Worm (Caenorhabditis elegans) whole organism, early embryonic: Measurements from ENCODE around the gene B0212.3.

ENCODE experiments used
- B0310.2 ChIP-seq: sonication (generic microtip); optimal IDR thresholded peaks from 2 replicates; lab custom pipeline; 2016; ENCODE audit warnings: mild to moderate bottlenecking, missing genetic modification characterization, missing compliant biosample characterization
- F13C5.2 ChIP-seq: sonication (generic microtip); optimal IDR thresholded peaks from 2 replicates; lab custom pipeline; 2017; ENCODE audit warnings: mild to moderate bottlenecking, missing genetic modification characterization, inconsistent platforms, missing compliant biosample characterization
- aly-1 ChIP-seq: sonication (generic microtip); optimal IDR thresholded peaks from 2 replicates; lab custom pipeline; 2016; ENCODE audit warnings: missing genetic modification characterization, missing compliant biosample characterization
- ama-1 ChIP-seq: fragments of 150-350 bp; optimal IDR thresholded peaks from 2 replicates; lab custom pipeline; 2014
- ceh-13 ChIP-seq: fragments of 200-800 bp; sonication (Bioruptor generic); optimal IDR thresholded peaks from 2 replicates; lab custom pipeline; 2018; ENCODE audit warnings: mild to moderate bottlenecking, missing genetic modification characterization, missing compliant biosample characterization
- ceh-36 ChIP-seq: sonication (generic microtip); optimal IDR thresholded peaks from 2 replicates; lab custom pipeline; 2016; ENCODE audit warnings: missing genetic modification characterization, inconsistent platforms, missing compliant biosample characterization
- ets-7 ChIP-seq: sonication (generic microtip); optimal IDR thresholded peaks from 2 replicates; lab custom pipeline; 2016; ENCODE audit warnings: missing genotype, missing genetic modification characterization, missing compliant biosample characterization
- flt-1 ChIP-seq: fragments of 200-800 bp; sonication (Bioruptor generic); IDR thresholded peaks from 2 replicates; pipeline ENCODE4 v1.3.6; 2022; ENCODE audit warnings: missing genetic modification characterization, missing compliant biosample characterization
- hmbx-1 ChIP-seq: sonication (generic microtip); optimal IDR thresholded peaks from 2 replicates; lab custom pipeline; 2016; ENCODE audit warnings: mild to moderate bottlenecking, missing genetic modification characterization, missing compliant biosample characterization
- hmg-4 ChIP-seq: fragments of 200-800 bp; sonication (Bioruptor generic); optimal IDR thresholded peaks from 2 replicates; lab custom pipeline; 2018; ENCODE audit warnings: mild to moderate bottlenecking, missing genetic modification characterization, missing compliant biosample characterization
- hnd-1 ChIP-seq: sonication (generic microtip); optimal IDR thresholded peaks from 2 replicates; lab custom pipeline; 2016; ENCODE audit warnings: missing genetic modification characterization, missing compliant biosample characterization
- pes-1 ChIP-seq: fragments of 200-800 bp; sonication (Bioruptor generic); IDR thresholded peaks from 2 replicates; pipeline ENCODE4 v1.3.6; 2022; ENCODE audit warnings: missing genetic modification reagents, missing genetic modification characterization, missing compliant biosample characterization
- scrt-1 ChIP-seq: fragments of 200-800 bp; sonication (Bioruptor generic); IDR thresholded peaks from 2 replicates; pipeline ENCODE4 v1.3.6; 2022; ENCODE audit warnings: missing genetic modification characterization, missing compliant biosample characterization
- sea-1 ChIP-seq: fragments of 200-800 bp; sonication (Bioruptor generic); conservative IDR thresholded peaks from 2 replicates; pipeline ENCODE4 v1.3.6; 2022; ENCODE audit warnings: missing genetic modification characterization, missing compliant biosample characterization
- tbx-11 ChIP-seq: fragments of 200-800 bp; sonication (Bioruptor generic); IDR thresholded peaks from 2 replicates; pipeline ENCODE4 v1.3.6; 2022; ENCODE audit warnings: missing genetic modification characterization, missing compliant biosample characterization
- tbx-37 ChIP-seq: fragments of 200-800 bp; sonication (Bioruptor generic); conservative IDR thresholded peaks from 2 replicates; pipeline ENCODE4 v1.3.6; 2022; ENCODE audit warnings: missing genetic modification reagents, missing genetic modification characterization, missing compliant biosample characterization
- tra-4 ChIP-seq: sonication (generic microtip); optimal IDR thresholded peaks from 2 replicates; lab custom pipeline; 2017; ENCODE audit warnings: missing genetic modification characterization, missing compliant biosample characterization

B0212.3 gene

ce11 chrIV:3552933-3553332, 13.0 kb downstream of the B0212.3 start:
- TF ChIP-seq ceh-13 (GFP tag; lab: Kevin White, UChicago) (no peak), tra-4 (tag; lab: Kevin White, UChicago) (no peak), tbx-11 (GFP tag; lab: Robert Waterston, UW) (no peak), flt-1 (GFP tag; lab: Robert Waterston, UW) (no peak), hmbx-1 (no peak), ets-7 (tag; lab: Kevin White, UChicago) (no peak)

- TF ChIP-seq ets-7 (tag; lab: Kevin White, UChicago) (no peak), tra-4 (tag; lab: Kevin White, UChicago) (no peak), hmbx-1 (no peak), tbx-11 (GFP tag; lab: Robert Waterston, UW) (no peak), scrt-1 (GFP tag; lab: Robert Waterston, UW) (no peak), ama-1 (lab: Kevin White, UChicago) (no peak), hmg-4 (no peak), ceh-36 (tag; lab: Kevin White, UChicago) (no peak), B0310.2 (tag; lab: Kevin White, UChicago) (no peak), hnd-1 (tag; lab: Kevin White, UChicago) (no peak), pes-1 (no peak), flt-1 (GFP tag; lab: Robert Waterston, UW) (no peak), tbx-37 (GFP tag; lab: Robert Waterston, UW) (no peak), F13C5.2 (tag; lab: Kevin White, UChicago) (no peak)
Measured at ce11 chrIV:3557331-3557730, 17.4 kb downstream of the B0212.3 start, which contains the start of gene osm-9. TSS of gene osm-9 (minus strand) at chrIV:3557431.

- no peak for TF ChIP-seq hmg-4
- TF ChIP-seq sea-1 (GFP tag; lab: Robert Waterston, UW), result no peak
- TF ChIP-seq tbx-11 (GFP tag; lab: Robert Waterston, UW), result no peak
- TF ChIP-seq hnd-1 (tag; lab: Kevin White, UChicago), result no peak
- no peak for TF ChIP-seq pes-1
- TF ChIP-seq ceh-36 (tag; lab: Kevin White, UChicago), result no peak
Measured at ce11 chrIV:3559201-3559600, 19.2 kb downstream of the B0212.3 start.

ce11 chrIV:3564901-3565300, 24.9 kb downstream of the B0212.3 start, which contains the start of gene sre-5:
TSS of gene sre-5 (plus strand) at chrIV:3565201.
- TF ChIP-seq aly-1 (tag; lab: Kevin White, UChicago) (no peak), hmg-4 (no peak), ceh-13 (GFP tag; lab: Kevin White, UChicago) (no peak), ama-1 (lab: Kevin White, UChicago) (no peak), flt-1 (GFP tag; lab: Robert Waterston, UW) (no peak), B0310.2 (tag; lab: Kevin White, UChicago) (no peak), sea-1 (GFP tag; lab: Robert Waterston, UW) (no peak), scrt-1 (GFP tag; lab: Robert Waterston, UW) (no peak), tra-4 (tag; lab: Kevin White, UChicago) (no peak), F13C5.2 (tag; lab: Kevin White, UChicago) (no peak), ets-7 (tag; lab: Kevin White, UChicago) (no peak), hnd-1 (tag; lab: Kevin White, UChicago) (no peak), ceh-36 (tag; lab: Kevin White, UChicago) (no peak), tbx-37 (GFP tag; lab: Robert Waterston, UW) (no peak), pes-1 (no peak)

ce11 chrIV:3568608-3569007, 28.6 kb downstream of the B0212.3 start, which contains the start of gene otpl-1:
TSS of gene otpl-1 (plus strand) at chrIV:3568979.
- TF ChIP-seq ama-1 (lab: Kevin White, UChicago) (no peak), tbx-37 (GFP tag; lab: Robert Waterston, UW) (no peak), pes-1 (no peak), aly-1 (tag; lab: Kevin White, UChicago) (no peak), F13C5.2 (tag; lab: Kevin White, UChicago) (no peak), tbx-11 (GFP tag; lab: Robert Waterston, UW) (no peak), ceh-36 (tag; lab: Kevin White, UChicago) (no peak), ceh-13 (GFP tag; lab: Kevin White, UChicago) (no peak), flt-1 (GFP tag; lab: Robert Waterston, UW) (no peak), B0310.2 (tag; lab: Kevin White, UChicago) (no peak), tra-4 (tag; lab: Kevin White, UChicago) (no peak), hmbx-1 (no peak), sea-1 (GFP tag; lab: Robert Waterston, UW) (no peak)

ce11 chrIV:3570612-3571011, 30.6 kb downstream of the B0212.3 start:
- TF ChIP-seq ceh-13 (GFP tag; lab: Kevin White, UChicago) (no peak), tbx-37 (GFP tag; lab: Robert Waterston, UW) (no peak)

ce11 chrIV:3578155-3578554, 38.2 kb downstream of the B0212.3 start, which contains the start of gene Y37E11B.2:
TSS of gene Y37E11B.2 (plus strand) at chrIV:3578455.
- TF ChIP-seq sea-1 (GFP tag; lab: Robert Waterston, UW), result no peak
- no peak for TF ChIP-seq ama-1 (lab: Kevin White, UChicago)
- TF ChIP-seq tbx-37 (GFP tag; lab: Robert Waterston, UW), result no peak
- TF ChIP-seq hmbx-1, result no peak
- no peak for TF ChIP-seq ets-7 (tag; lab: Kevin White, UChicago)
- no peak for TF ChIP-seq pes-1

ce11 chrIV:3578667-3579066, 38.7 kb downstream of the B0212.3 start:
- TF ChIP-seq B0310.2 (tag; lab: Kevin White, UChicago) (no peak), ceh-36 (tag; lab: Kevin White, UChicago) (no peak), hnd-1 (tag; lab: Kevin White, UChicago) (no peak), flt-1 (GFP tag; lab: Robert Waterston, UW) (no peak), tra-4 (tag; lab: Kevin White, UChicago) (no peak), aly-1 (tag; lab: Kevin White, UChicago) (no peak), hmg-4 (no peak), ceh-13 (GFP tag; lab: Kevin White, UChicago) (no peak), tbx-37 (GFP tag; lab: Robert Waterston, UW) (no peak), F13C5.2 (tag; lab: Kevin White, UChicago) (no peak), ama-1 (lab: Kevin White, UChicago) (no peak), pes-1 (no peak), hmbx-1 (no peak), ets-7 (tag; lab: Kevin White, UChicago) (no peak), sea-1 (GFP tag; lab: Robert Waterston, UW) (no peak), scrt-1 (GFP tag; lab: Robert Waterston, UW) (no peak)
